Worm (Caenorhabditis elegans): ENCODE data around the gene Y17G9B.8.

DNA sequence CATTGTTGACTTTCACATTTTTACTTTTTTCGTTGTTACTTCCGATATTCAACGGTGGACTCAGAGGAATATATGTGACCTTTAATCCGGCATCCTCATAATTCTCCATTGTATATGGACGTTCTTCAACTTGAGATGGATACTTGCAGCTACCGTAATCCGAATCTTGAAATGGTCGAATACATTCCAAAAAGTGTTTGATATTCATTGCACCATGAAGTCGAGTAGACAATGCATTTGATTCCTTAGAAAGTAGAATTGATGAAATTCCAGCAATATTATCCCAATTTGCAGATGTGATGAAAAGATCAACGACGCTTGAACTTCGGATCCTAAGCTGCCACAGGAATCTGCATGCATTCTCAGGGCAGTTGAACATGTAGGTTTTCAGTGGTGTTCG is 16.2 kb downstream of the Y17G9B.8 start:
- no peak for TF ChIP-seq unc-62 (GFP tag; optimal IDR thresholded peaks at IDR 0.05 in 1 of 2)
- no peak for TF ChIP-seq unc-62 (tag; optimal IDR thresholded peaks at IDR 0.05)
- TF ChIP-seq nhr-6 (tag; optimal IDR thresholded peaks at IDR 0.05) = no peak
- TF ChIP-seq daf-8 (GFP tag; IDR thresholded peaks at IDR 0.05) = no peak
- no peak for TF ChIP-seq aha-1 (tag)
- no peak for TF ChIP-seq gei-8 (GFP tag; optimal IDR thresholded peaks at IDR 0.05)
- TF ChIP-seq snpc-4 (tag; optimal IDR thresholded peaks at IDR 0.05) = no peak

All from whole organism, L4 larva.